Worm (Caenorhabditis elegans) whole organism, L1 larva: ENCODE data around the gene nhr-65.

ENCODE experiments used
- F16B12.6 ChIP-seq: fragments of 150-350 bp; optimal IDR thresholded peaks from 2 replicates; lab custom pipeline; 2014; ENCODE audit warnings: missing biosample characterization, missing genetic modification characterization
- aly-2 ChIP-seq: fragments of 150-350 bp; optimal IDR thresholded peaks from 2 replicates; lab custom pipeline; 2014; ENCODE audit warnings: missing biosample characterization, missing genetic modification characterization
- jun-1 ChIP-seq: fragments of 150-350 bp; optimal IDR thresholded peaks from 2 replicates; lab custom pipeline; 2014; ENCODE audit warnings: missing biosample characterization, missing genetic modification reagents, missing genetic modification characterization
- nhr-71 ChIP-seq: sonication (generic microtip); optimal IDR thresholded peaks from 2 replicates; lab custom pipeline; 2016; ENCODE audit warnings: mild to moderate bottlenecking, missing genetic modification characterization, moderate library complexity, missing compliant biosample characterization
- nhr-76 ChIP-seq: sonication (generic microtip); optimal IDR thresholded peaks from 2 replicates; lab custom pipeline; 2017; ENCODE audit warnings: missing biosample characterization, missing genetic modification characterization
- pqm-1 ChIP-seq: sonication (generic microtip); optimal IDR thresholded peaks from 3 replicates; lab custom pipeline; 2017; ENCODE audit warnings: missing biosample characterization, missing genetic modification characterization
- sox-4 ChIP-seq: sonication (generic microtip); optimal IDR thresholded peaks from 2 replicates; lab custom pipeline; 2016; ENCODE audit warnings: missing genetic modification characterization, missing compliant biosample characterization
- unc-130 ChIP-seq: fragments of 150-350 bp; optimal IDR thresholded peaks from 2 replicates; lab custom pipeline; 2017; ENCODE audit warnings: missing biosample characterization, missing genetic modification characterization, inconsistent platforms
- unc-62 ChIP-seq: fragments of 150-350 bp; optimal IDR thresholded peaks from 2 replicates; lab custom pipeline; 2014; ENCODE audit warnings: missing biosample characterization, missing genetic modification reagents, missing genetic modification characterization

ce11 chrV:18821569-18821968 is 17.5 kb upstream of the nhr-65 start:
- TF ChIP-seq nhr-76 (tag; lab: Kevin White, UChicago) (no peak), nhr-71 (no peak), aly-2 (tag; lab: Kevin White, UChicago) (no peak), unc-130 (tag; lab: Kevin White, UChicago) (no peak), sox-4 (tag; lab: Kevin White, UChicago) (no peak), unc-62 (GFP tag; lab: Kevin White, UChicago) (no peak), jun-1 (tag; lab: Kevin White, UChicago) (no peak), F16B12.6 (tag; lab: Kevin White, UChicago) (no peak), pqm-1 (tag; lab: Kevin White, UChicago) (no peak)
